Worm (Caenorhabditis elegans) whole organism, late embryonic: Measurements from ENCODE around the gene luc-7L.

Source experiments
- C38D4.7 ChIP-seq: fragments of 200-800 bp; sonication (Bioruptor generic); optimal IDR thresholded peaks from 2 replicates; lab custom pipeline; 2018; ENCODE audit warnings: mild to moderate bottlenecking, missing genetic modification characterization, moderate library complexity, missing compliant biosample characterization
- K02D7.2 ChIP-seq: sonication (generic microtip); optimal IDR thresholded peaks from 2 replicates; lab custom pipeline; 2017; ENCODE audit warnings: mild to moderate bottlenecking, missing genetic modification characterization, missing compliant biosample characterization
- K09A11.1 ChIP-seq: sonication (generic microtip); optimal IDR thresholded peaks from 2 replicates; lab custom pipeline; 2017; ENCODE audit warnings: antibody characterized with exemption, mild to moderate bottlenecking, missing genetic modification characterization, missing compliant biosample characterization; ENCODE audit not compliant: insufficient read depth
- ceh-14 ChIP-seq: sonication (generic microtip); optimal IDR thresholded peaks from 2 replicates; lab custom pipeline; 2016; ENCODE audit warnings: missing genotype, missing genetic modification characterization, missing compliant biosample characterization
- ceh-19 ChIP-seq: fragments of 200-800 bp; sonication (Bioruptor generic); optimal IDR thresholded peaks from 2 replicates; lab custom pipeline; 2018; ENCODE audit warnings: mild to moderate bottlenecking, missing genetic modification characterization, missing compliant biosample characterization
- ceh-48 ChIP-seq: sonication (generic microtip); optimal IDR thresholded peaks from 2 replicates; lab custom pipeline; 2016; ENCODE audit warnings: missing genetic modification characterization, inconsistent platforms, missing compliant biosample characterization
- ceh-6 ChIP-seq: fragments of 200-800 bp; sonication (Bioruptor generic); optimal IDR thresholded peaks from 2 replicates; lab custom pipeline; 2018; ENCODE audit warnings: mild to moderate bottlenecking, missing genetic modification characterization, missing compliant biosample characterization
- ceh-9 ChIP-seq: sonication (generic microtip); optimal IDR thresholded peaks from 2 replicates; lab custom pipeline; 2016; ENCODE audit warnings: mild to moderate bottlenecking, missing genetic modification characterization, inconsistent platforms, missing compliant biosample characterization
- che-1 ChIP-seq: sonication (generic microtip); optimal IDR thresholded peaks from 2 replicates; lab custom pipeline; 2016; ENCODE audit warnings: mild to moderate bottlenecking, missing genetic modification characterization, missing compliant biosample characterization
- dve-1 ChIP-seq: sonication (generic microtip); optimal IDR thresholded peaks from 2 replicates; lab custom pipeline; 2017; ENCODE audit warnings: antibody characterized with exemption, mild to moderate bottlenecking, missing genetic modification characterization, missing compliant biosample characterization
- elt-2 ChIP-seq: sonication (generic microtip); optimal IDR thresholded peaks from 2 replicates; lab custom pipeline; 2016; ENCODE audit warnings: missing genetic modification reagents, missing genetic modification characterization, missing compliant biosample characterization
- elt-4 ChIP-seq: sonication (generic microtip); optimal IDR thresholded peaks from 2 replicates; lab custom pipeline; 2016; ENCODE audit warnings: missing genetic modification characterization, missing compliant biosample characterization
- ets-4 ChIP-seq: sonication (generic microtip); optimal IDR thresholded peaks from 2 replicates; lab custom pipeline; 2016; ENCODE audit warnings: missing genetic modification characterization, missing compliant biosample characterization
- eyg-1 ChIP-seq: sonication (generic microtip); optimal IDR thresholded peaks from 2 replicates; lab custom pipeline; 2016; ENCODE audit warnings: missing genotype, missing genetic modification characterization, missing compliant biosample characterization
- fax-1 ChIP-seq: sonication (generic microtip); optimal IDR thresholded peaks from 2 replicates; lab custom pipeline; 2016; ENCODE audit warnings: missing genotype, missing genetic modification characterization, missing compliant biosample characterization
- fkh-6 ChIP-seq: sonication (generic microtip); optimal IDR thresholded peaks from 2 replicates; lab custom pipeline; 2016; ENCODE audit warnings: missing genetic modification characterization, missing compliant biosample characterization
- gmeb-2 ChIP-seq: sonication (generic microtip); optimal IDR thresholded peaks from 2 replicates; lab custom pipeline; 2016; ENCODE audit warnings: missing genetic modification characterization, inconsistent platforms, missing compliant biosample characterization
- hlh-15 ChIP-seq: sonication (generic microtip); optimal IDR thresholded peaks from 2 replicates; lab custom pipeline; 2016; ENCODE audit warnings: missing genetic modification characterization, missing compliant biosample characterization
- hlh-30 ChIP-seq: sonication (generic microtip); optimal IDR thresholded peaks from 2 replicates; lab custom pipeline; 2017; ENCODE audit warnings: antibody characterized with exemption, missing genetic modification characterization, missing compliant biosample characterization; ENCODE audit not compliant: insufficient read depth
- hlh-6 ChIP-seq: sonication (generic microtip); optimal IDR thresholded peaks from 2 replicates; lab custom pipeline; 2016; ENCODE audit warnings: missing genotype, missing genetic modification characterization, missing compliant biosample characterization
- hlh-8 ChIP-seq: sonication (generic microtip); optimal IDR thresholded peaks from 2 replicates; lab custom pipeline; 2016; ENCODE audit warnings: missing genotype, missing genetic modification characterization, missing compliant biosample characterization
- lim-6 ChIP-seq: sonication (generic microtip); optimal IDR thresholded peaks from 2 replicates; lab custom pipeline; 2016; ENCODE audit warnings: missing genetic modification characterization, missing compliant biosample characterization
- madf-2 ChIP-seq: sonication (generic microtip); optimal IDR thresholded peaks from 2 replicates; lab custom pipeline; 2017; ENCODE audit warnings: missing genetic modification characterization, missing compliant biosample characterization
- nfya-1 ChIP-seq: sonication (generic microtip); optimal IDR thresholded peaks from 2 replicates; lab custom pipeline; 2017; ENCODE audit warnings: missing genetic modification characterization, mild to moderate bottlenecking, missing compliant biosample characterization, antibody characterized with exemption, moderate library complexity
- nhr-11 ChIP-seq: fragments of 150-350 bp; optimal IDR thresholded peaks from 2 replicates; lab custom pipeline; 2014; ENCODE audit warnings: missing biosample characterization, missing genetic modification characterization
- npax-4 ChIP-seq: sonication (generic microtip); optimal IDR thresholded peaks from 2 replicates; lab custom pipeline; 2016; ENCODE audit warnings: missing genetic modification characterization, missing compliant biosample characterization
- pag-3 ChIP-seq: sonication (generic microtip); optimal IDR thresholded peaks from 2 replicates; lab custom pipeline; 2016; ENCODE audit warnings: missing compliant biosample characterization, missing genetic modification characterization, borderline replicate concordance
- pax-1 ChIP-seq: fragments of 150-350 bp; optimal IDR thresholded peaks from 2 replicates; lab custom pipeline; 2014; ENCODE audit warnings: missing biosample characterization, missing genetic modification characterization
- pros-1 ChIP-seq: fragments of 150-350 bp; optimal IDR thresholded peaks from 2 replicates; lab custom pipeline; 2014; ENCODE audit warnings: missing biosample characterization, missing genetic modification reagents, missing genetic modification characterization
- ref-2 ChIP-seq: sonication (generic microtip); optimal IDR thresholded peaks from 2 replicates; lab custom pipeline; 2016; ENCODE audit warnings: missing genetic modification characterization, missing compliant biosample characterization
- rnt-1 ChIP-seq: sonication (generic microtip); optimal IDR thresholded peaks from 2 replicates; lab custom pipeline; 2016; ENCODE audit warnings: missing genetic modification characterization, missing compliant biosample characterization
- sdc-2 ChIP-seq: sonication (generic microtip); optimal IDR thresholded peaks from 2 replicates; lab custom pipeline; 2016; ENCODE audit warnings: missing genotype, missing genetic modification characterization, missing compliant biosample characterization
- tbx-2 ChIP-seq: sonication (generic microtip); optimal IDR thresholded peaks from 2 replicates; lab custom pipeline; 2016; ENCODE audit warnings: missing genetic modification characterization, missing compliant biosample characterization
- tbx-7 ChIP-seq: sonication (generic microtip); optimal IDR thresholded peaks from 2 replicates; lab custom pipeline; 2016; ENCODE audit warnings: missing genotype, missing genetic modification characterization, missing compliant biosample characterization
- ttx-3 ChIP-seq: sonication (generic microtip); optimal IDR thresholded peaks from 2 replicates; lab custom pipeline; 2016; ENCODE audit warnings: missing genetic modification reagents, missing genetic modification characterization, missing compliant biosample characterization
- unc-3 ChIP-seq, 2 experiments: fragments of 200-800 bp in 1 of 2; sonication (Bioruptor generic) in 1 of 2; sonication (generic microtip) in 1 of 2; conservative IDR thresholded peaks in 1 of 2; optimal IDR thresholded peaks in 1 of 2; 2 replicates each; pipeline versions ENCODE4 v1.3.6 to Lab custom; 2016 to 2022; ENCODE audit warnings: missing compliant biosample characterization in 2 of 2, missing genetic modification characterization in 2 of 2, missing genetic modification reagents in 1 of 2
- unc-42 ChIP-seq: sonication (generic microtip); optimal IDR thresholded peaks from 2 replicates; lab custom pipeline; 2016; ENCODE audit warnings: missing genotype, missing genetic modification characterization, missing compliant biosample characterization
- unc-55 ChIP-seq: sonication (generic microtip); optimal IDR thresholded peaks from 2 replicates; lab custom pipeline; 2017; ENCODE audit warnings: missing biosample characterization, missing genetic modification reagents, missing genetic modification characterization
- unc-86 ChIP-seq: sonication (generic microtip); optimal IDR thresholded peaks from 2 replicates; lab custom pipeline; 2016; ENCODE audit warnings: missing genetic modification characterization, missing compliant biosample characterization

Gene luc-7L

ce11 chrII:7707383-7707782 lies at the start of gene luc-7L:
TSS of gene luc-7L (minus strand) at chrII:7707483.
- TF ChIP-seq unc-3 (GFP tag; conservative IDR thresholded peaks at IDR 0.05; lab: Robert Waterston, UW), result no peak
- no peak for TF ChIP-seq unc-3 (tag; optimal IDR thresholded peaks at IDR 0.05; lab: Kevin White, UChicago)
- no peak for TF ChIP-seq ceh-9
- no peak for TF ChIP-seq ceh-14
- no peak for TF ChIP-seq pag-3 (tag; lab: Kevin White, UChicago)
- TF ChIP-seq pros-1 (tag; lab: Kevin White, UChicago), result no peak
- no peak for TF ChIP-seq ceh-19 (GFP tag; lab: Kevin White, UChicago)
- TF ChIP-seq unc-86 (tag; lab: Kevin White, UChicago), result no peak

DNA sequence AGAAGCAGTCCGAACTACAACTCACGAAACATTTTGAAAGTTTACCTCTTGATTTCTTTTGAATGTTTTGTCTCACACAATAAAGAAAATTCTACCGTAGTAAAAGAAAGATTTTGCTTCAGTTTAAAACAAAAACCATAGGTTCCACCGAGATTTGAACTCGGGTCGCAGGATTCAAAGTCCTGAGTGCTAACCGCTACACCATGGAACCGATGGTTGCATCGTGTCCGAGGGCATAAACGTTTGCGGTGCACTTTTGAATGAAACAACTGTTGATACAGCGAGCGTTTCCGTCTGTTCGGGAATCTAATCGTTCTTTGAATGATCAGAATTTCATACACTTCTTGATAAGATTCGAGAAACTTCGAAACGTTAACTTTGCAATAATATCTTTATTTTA lies 49.5 kb upstream of the luc-7L start:
- TF ChIP-seq elt-4, result no peak
- no peak for TF ChIP-seq tbx-7 (tag; lab: Kevin White, UChicago)
- TF ChIP-seq ref-2 (tag; lab: Kevin White, UChicago), result peak; percentile 8
- no peak for TF ChIP-seq K09A11.1 (tag; lab: Kevin White, UChicago)
- no peak for TF ChIP-seq tbx-2 (tag; lab: Kevin White, UChicago)
- TF ChIP-seq che-1 (tag; lab: Kevin White, UChicago), result peak; percentile 45
- TF ChIP-seq dve-1, result peak; percentile 46
- TF ChIP-seq K02D7.2 (tag; lab: Kevin White, UChicago), result no peak
- no peak for TF ChIP-seq hlh-15 (tag; lab: Kevin White, UChicago)
- TF ChIP-seq npax-4, result no peak
- TF ChIP-seq unc-55 (GFP tag; lab: Kevin White, UChicago), result no peak
- TF ChIP-seq lim-6 (tag; lab: Kevin White, UChicago), result no peak
- TF ChIP-seq nhr-11, result no peak
- TF ChIP-seq pax-1 (tag; lab: Kevin White, UChicago), result no peak
- TF ChIP-seq nfya-1 (tag; lab: Kevin White, UChicago), result peak; percentile 17
- TF ChIP-seq ceh-9, result no peak
- TF ChIP-seq rnt-1 (tag; lab: Kevin White, UChicago), result no peak
- TF ChIP-seq sdc-2 (tag; lab: Kevin White, UChicago), result no peak
- TF ChIP-seq C38D4.7 (GFP tag; lab: Kevin White, UChicago), result peak; percentile 22
- no peak for TF ChIP-seq ttx-3
- peak; percentile 2 for TF ChIP-seq ceh-6 (GFP tag; lab: Kevin White, UChicago)
- no peak for TF ChIP-seq unc-3 (GFP tag; conservative IDR thresholded peaks at IDR 0.05; lab: Robert Waterston, UW)
- no peak for TF ChIP-seq unc-3 (tag; optimal IDR thresholded peaks at IDR 0.05; lab: Kevin White, UChicago)
- TF ChIP-seq fkh-6, result no peak
- no peak for TF ChIP-seq ceh-14
- TF ChIP-seq hlh-6 (tag; lab: Kevin White, UChicago), result no peak
- TF ChIP-seq elt-2 (tag; lab: Kevin White, UChicago), result peak; percentile 53
- no peak for TF ChIP-seq madf-2 (tag; lab: Kevin White, UChicago)
- TF ChIP-seq, all 69 proteins: peak for 7

DNA sequence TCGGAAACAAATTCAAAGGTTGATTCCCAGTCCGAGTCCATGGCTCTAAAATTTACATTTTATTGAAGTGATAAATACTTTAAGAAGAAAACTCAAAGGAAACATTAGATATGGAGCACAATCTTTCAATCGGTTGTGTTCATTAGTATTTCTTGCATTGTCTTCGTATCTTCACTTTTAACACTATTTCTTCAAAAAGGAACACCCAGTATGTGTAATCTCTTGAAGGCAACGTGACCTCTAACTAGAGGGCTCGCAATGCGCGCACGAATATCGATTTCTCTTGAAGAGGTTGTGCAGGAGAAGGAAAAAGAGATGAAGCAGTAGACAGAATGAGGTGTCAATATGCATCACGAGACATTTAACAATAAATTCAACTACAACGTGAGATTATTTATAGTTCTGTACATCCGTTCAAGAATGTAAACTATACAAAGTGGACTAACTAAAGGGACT lies 47.9 kb upstream of the luc-7L start, which contains the start of the genes B0228.6 and B0228.1:
Gene B0228.6, minus strand, starts transcription at position 51 of the 456 bp plus-strand sequence.
Gene B0228.1, plus strand, starts transcription at position 228 of the 456 bp plus-strand sequence.
- TF ChIP-seq unc-55 (GFP tag; lab: Kevin White, UChicago), result peak; percentile 55
- TF ChIP-seq hlh-8 (tag; lab: Kevin White, UChicago), result no peak
- TF ChIP-seq ets-4, result no peak
- TF ChIP-seq fax-1 (tag; lab: Kevin White, UChicago), result no peak
- no peak for TF ChIP-seq eyg-1
- TF ChIP-seq elt-2 (tag; lab: Kevin White, UChicago), result no peak
- TF ChIP-seq hlh-30 (tag; lab: Kevin White, UChicago), result peak; percentile 76
- TF ChIP-seq tbx-2 (tag; lab: Kevin White, UChicago), result peak; percentile 24
- peak; percentile 26 for TF ChIP-seq nfya-1 (tag; lab: Kevin White, UChicago)
- TF ChIP-seq ceh-48 (tag; lab: Kevin White, UChicago), result peak; percentile 96
- no peak for TF ChIP-seq gmeb-2
- TF ChIP-seq unc-42 (tag; lab: Kevin White, UChicago), result peak; percentile 27
- TF ChIP-seq, all 69 proteins: peak for 6
